Worm (Caenorhabditis elegans): ENCODE results near the gene Y62F5A.12.

The Y62F5A.12 gene

ce11 chrII:11492843-11493242 is 41.4 kb downstream of the Y62F5A.12 start, which contains the start of gene hacl-1 (continued):
- TF ChIP-seq nhr-20 (tag; optimal IDR thresholded peaks at IDR 0.05), result peak; percentile 64
- TF ChIP-seq nhr-71 (tag; optimal IDR thresholded peaks at IDR 0.05), result peak; percentile 74
- peak; percentile 29 to 40 for TF ChIP-seq lsy-2 (tag; optimal IDR thresholded peaks at IDR 0.05)
- TF ChIP-seq nhr-84 (tag; optimal IDR thresholded peaks at IDR 0.05), result no peak
- no peak for TF ChIP-seq F16B12.6 (tag; optimal IDR thresholded peaks at IDR 0.05)
- no peak for TF ChIP-seq nhr-11 (tag; optimal IDR thresholded peaks at IDR 0.05)
- peak; percentile 34 for TF ChIP-seq nhr-47 (tag; optimal IDR thresholded peaks at IDR 0.05)
- no peak for TF ChIP-seq C16A3.4 (tag; optimal IDR thresholded peaks at IDR 0.05)
- TF ChIP-seq fkh-8 (tag; optimal IDR thresholded peaks at IDR 0.05), result peak; percentile 76
- no peak for TF ChIP-seq grh-1 (GFP tag; IDR thresholded peaks at IDR 0.05)
- peak; percentile 14 for TF ChIP-seq nhr-90 (tag; optimal IDR thresholded peaks at IDR 0.05; ENCODE audit: poor library complexity)
- peak; percentile 35 for TF ChIP-seq lin-14 (GFP tag; optimal IDR thresholded peaks at IDR 0.05)
- no peak for TF ChIP-seq pax-3 (tag; optimal IDR thresholded peaks at IDR 0.05)
- TF ChIP-seq mef-2 (tag; optimal IDR thresholded peaks at IDR 0.05), result no peak
- TF ChIP-seq jun-1 (tag; optimal IDR thresholded peaks at IDR 0.05), result no peak
- no peak for TF ChIP-seq egl-13 (tag; optimal IDR thresholded peaks at IDR 0.05)
- no peak for TF ChIP-seq ceh-82 (tag; optimal IDR thresholded peaks at IDR 0.05)
- peak in 1 of 6 experiments; percentile 21 for TF ChIP-seq elt-3 (tag; optimal IDR thresholded peaks at IDR 0.05)
- no peak for TF ChIP-seq unc-86 (tag; optimal IDR thresholded peaks at IDR 0.05)
- TF ChIP-seq nhr-19 (GFP tag; conservative IDR thresholded peaks at IDR 0.05), result peak; percentile 49
- TF ChIP-seq tlp-1 (tag; optimal IDR thresholded peaks at IDR 0.05), result no peak
- TF ChIP-seq zag-1 (tag; optimal IDR thresholded peaks at IDR 0.05), result no peak
- no peak for TF ChIP-seq unc-130 (tag; optimal IDR thresholded peaks at IDR 0.05)
- TF ChIP-seq nhr-77 (tag; optimal IDR thresholded peaks at IDR 0.05), result no peak
- no peak for TF ChIP-seq nhr-28 (tag; optimal IDR thresholded peaks at IDR 0.05)
- peak; percentile 11 for TF ChIP-seq xbp-1 (tag; optimal IDR thresholded peaks at IDR 0.05)
- TF ChIP-seq elt-2 (tag; optimal IDR thresholded peaks at IDR 0.05), result no peak
- peak; percentile 28 for TF ChIP-seq mep-1 (tag; optimal IDR thresholded peaks at IDR 0.05)
- TF ChIP-seq isw-1 (GFP tag; IDR thresholded peaks at IDR 0.05), result no peak
- no peak for TF ChIP-seq lin-15B (tag; optimal IDR thresholded peaks at IDR 0.05)
- no peak for TF ChIP-seq ceh-90 (tag; optimal IDR thresholded peaks at IDR 0.05)
- TF ChIP-seq pqm-1 (tag; optimal IDR thresholded peaks at IDR 0.05), result no peak
- TF ChIP-seq fkh-4 (tag; optimal IDR thresholded peaks at IDR 0.05; ENCODE audit: borderline replicate concordance), result no peak
- peak in 1 of 3 experiments; percentile 9 for TF ChIP-seq dpl-1 (GFP tag; optimal IDR thresholded peaks at IDR 0.05)
- TF ChIP-seq sup-37 (GFP tag; optimal IDR thresholded peaks at IDR 0.05), result no peak
- peak; percentile 31 for TF ChIP-seq skn-1 (tag; optimal IDR thresholded peaks at IDR 0.05)
- no peak for TF ChIP-seq ces-1 (GFP tag; optimal IDR thresholded peaks at IDR 0.05)
- TF ChIP-seq ceh-63 (GFP tag; optimal IDR thresholded peaks at IDR 0.05), result no peak

ce11 chrII:11487999-11488398 is 46.3 kb downstream of the Y62F5A.12 start, which contains the start of gene B0334.13:
B0334.13 (plus strand) TSS chrII:11488299.
- no peak for TF ChIP-seq mdl-1 (tag; optimal IDR thresholded peaks at IDR 0.05)

ce11 chrII:11486698-11487234 is 47.5 kb downstream of the Y62F5A.12 start, which contains the start of gene ttr-18:
ttr-18 (minus strand) TSS chrII:11486748.
- no peak; the same call in 1 of the 2 replicates for TF ChIP-seq nhr-19 (GFP tag; conservative IDR thresholded peaks at IDR 0.05)
- no peak for TF ChIP-seq vab-15 (tag; optimal IDR thresholded peaks at IDR 0.05)
- no peak for TF ChIP-seq rnt-1 (tag; optimal IDR thresholded peaks at IDR 0.05)
- TF ChIP-seq nhr-77 (tag; optimal IDR thresholded peaks at IDR 0.05), result no peak
- no peak for TF ChIP-seq lin-39 (tag; optimal IDR thresholded peaks at IDR 0.05)
- TF ChIP-seq nhr-20 (tag; optimal IDR thresholded peaks at IDR 0.05), result peak; percentile 28
- TF ChIP-seq blmp-1 (tag; optimal IDR thresholded peaks at IDR 0.05), result peak; percentile 9
- TF ChIP-seq elt-3 (tag; optimal IDR thresholded peaks at IDR 0.05), result peak in 1 of 6 experiments; percentile 40
- no peak for TF ChIP-seq tbx-2 (tag; optimal IDR thresholded peaks at IDR 0.05)
- no peak for TF ChIP-seq lir-3 (tag; optimal IDR thresholded peaks at IDR 0.05; ENCODE audit: poor library complexity)
- no peak for TF ChIP-seq C04F5.9 (tag; optimal IDR thresholded peaks at IDR 0.05)
- no peak for TF ChIP-seq efl-3 (GFP tag; optimal IDR thresholded peaks at IDR 0.05)
- no peak for TF ChIP-seq nhr-237 (tag; optimal IDR thresholded peaks at IDR 0.05)
- no peak for TF ChIP-seq dpl-1 (GFP tag; optimal IDR thresholded peaks at IDR 0.05)
- no peak for TF ChIP-seq aly-2 (tag; optimal IDR thresholded peaks at IDR 0.05)
- no peak for TF ChIP-seq mef-2 (tag; optimal IDR thresholded peaks at IDR 0.05)
- TF ChIP-seq sptf-1 (tag; optimal IDR thresholded peaks at IDR 0.05), result no peak
- no peak for TF ChIP-seq pax-3 (tag; optimal IDR thresholded peaks at IDR 0.05)
- no peak for TF ChIP-seq C34B4.2 (tag; optimal IDR thresholded peaks at IDR 0.05)
- TF ChIP-seq pqm-1 (tag; optimal IDR thresholded peaks at IDR 0.05), result no peak

Measured in whole organism, L1 larva.